Fruit fly (Drosophila melanogaster) whole organism, pupa: ENCODE measurements around the gene CG17544.

Experiments used
- CG10348 ChIP-seq: fragments of 200-800 bp; sonication (Bioruptor generic); IDR thresholded peaks from 2 replicates; pipeline ENCODE4 v1.3.6; 2022; ENCODE audit warnings: missing biosample characterization, missing genetic modification characterization
- CG12605 ChIP-seq: fragments of 200-800 bp; sonication (Bioruptor generic); IDR thresholded peaks from 2 replicates; pipeline ENCODE4 v1.3.6; 2022; ENCODE audit warnings: missing biosample characterization, missing genetic modification characterization
- CG13204 ChIP-seq: fragments of 200-800 bp; sonication (Bioruptor generic); optimal IDR thresholded peaks from 2 replicates; lab custom pipeline; 2018; ENCODE audit warnings: missing biosample characterization, mild to moderate bottlenecking, missing genetic modification characterization, moderate library complexity
- CG14655 ChIP-seq: fragments of 200-800 bp; sonication (Bioruptor generic); optimal IDR thresholded peaks from 3 replicates; lab custom pipeline; 2017; ENCODE audit warnings: mild to moderate bottlenecking, missing biosample characterization, missing genetic modification reagents, missing genetic modification characterization
- CG15710 ChIP-seq: fragments of 200-800 bp; sonication (Bioruptor generic); optimal IDR thresholded peaks from 2 replicates; lab custom pipeline; 2018; ENCODE audit warnings: missing biosample characterization, mild to moderate bottlenecking, missing genetic modification characterization, moderate library complexity
- CG17806 ChIP-seq: fragments of 200-800 bp; sonication (Bioruptor generic); optimal IDR thresholded peaks from 2 replicates; lab custom pipeline; 2018; ENCODE audit warnings: missing biosample characterization, mild to moderate bottlenecking, missing genetic modification characterization, moderate library complexity
- CG32121 ChIP-seq: fragments of 200-800 bp; sonication (Bioruptor generic); IDR thresholded peaks from 2 replicates; pipeline ENCODE4 v1.3.6; 2022; ENCODE audit warnings: missing biosample characterization, missing genetic modification characterization
- CG34367 ChIP-seq: fragments of 200-800 bp; sonication (Bioruptor generic); optimal IDR thresholded peaks from 2 replicates; lab custom pipeline; 2018; ENCODE audit warnings: missing biosample characterization, mild to moderate bottlenecking, missing genetic modification characterization
- CG4496 ChIP-seq: fragments of 200-800 bp; sonication (Bioruptor generic); IDR thresholded peaks from 3 replicates; pipeline ENCODE4 v1.3.6; 2022; ENCODE audit warnings: missing biosample characterization, missing genetic modification characterization
- CG8159 ChIP-seq: fragments of 200-800 bp; sonication (Bioruptor generic); optimal IDR thresholded peaks from 3 replicates; lab custom pipeline; 2018; ENCODE audit warnings: missing biosample characterization, mild to moderate bottlenecking, missing genetic modification characterization, moderate library complexity
- CG8301 ChIP-seq: fragments of 200-800 bp; sonication (Bioruptor generic); optimal IDR thresholded peaks from 2 replicates; lab custom pipeline; 2018; ENCODE audit warnings: missing biosample characterization, mild to moderate bottlenecking, missing genetic modification characterization
- CG9948 ChIP-seq: fragments of 200-800 bp; sonication (Bioruptor generic); optimal IDR thresholded peaks from 2 replicates; lab custom pipeline; 2018; ENCODE audit warnings: missing biosample characterization, mild to moderate bottlenecking, missing genetic modification characterization, moderate library complexity
- D1 ChIP-seq: fragments of 200-800 bp; sonication (Bioruptor generic); optimal IDR thresholded peaks from 2 replicates; lab custom pipeline; 2018; ENCODE audit warnings: missing biosample characterization, mild to moderate bottlenecking, missing genetic modification characterization, moderate library complexity
- EcR ChIP-seq: fragments of 200-800 bp; sonication (Bioruptor generic); optimal IDR thresholded peaks from 3 replicates; lab custom pipeline; 2019; ENCODE audit warnings: missing biosample characterization, missing genetic modification characterization, mild to moderate bottlenecking, moderate library complexity, missing genetic modification reagents
- Ets98B ChIP-seq: fragments of 200-800 bp; sonication (Bioruptor generic); IDR thresholded peaks from 2 replicates; pipeline ENCODE4 v1.3.6; 2022; ENCODE audit warnings: missing biosample characterization, missing genetic modification characterization
- Pif1A ChIP-seq: fragments of 200-800 bp; sonication (Bioruptor generic); optimal IDR thresholded peaks from 3 replicates; lab custom pipeline; 2016; ENCODE audit warnings: missing biosample characterization, missing genetic modification characterization
- Pif1B ChIP-seq: fragments of 200-800 bp; sonication (Bioruptor generic); optimal IDR thresholded peaks from 3 replicates; lab custom pipeline; 2016; ENCODE audit warnings: missing biosample characterization, missing genetic modification characterization
- Snoo ChIP-seq: fragments of 200-800 bp; sonication (Bioruptor generic); optimal IDR thresholded peaks from 3 replicates; lab custom pipeline; 2017; ENCODE audit warnings: missing biosample characterization, mild to moderate bottlenecking, missing genetic modification characterization, inconsistent platforms
- fd96Ca ChIP-seq: fragments of 200-800 bp; sonication (Bioruptor generic); IDR thresholded peaks from 3 replicates; pipeline ENCODE4 v1.3.6; 2022; ENCODE audit warnings: missing biosample characterization, missing genetic modification characterization
- gl ChIP-seq: fragments of 200-800 bp; sonication (Bioruptor generic); optimal IDR thresholded peaks from 2 replicates; lab custom pipeline; 2018; ENCODE audit warnings: missing biosample characterization, mild to moderate bottlenecking, missing genetic modification characterization
- rn ChIP-seq: fragments of 200-800 bp; sonication (Bioruptor generic); IDR thresholded peaks from 2 replicates; pipeline ENCODE4 v1.3.6; 2022; ENCODE audit warnings: missing biosample characterization, missing genetic modification characterization

CG17544 gene

DNA sequence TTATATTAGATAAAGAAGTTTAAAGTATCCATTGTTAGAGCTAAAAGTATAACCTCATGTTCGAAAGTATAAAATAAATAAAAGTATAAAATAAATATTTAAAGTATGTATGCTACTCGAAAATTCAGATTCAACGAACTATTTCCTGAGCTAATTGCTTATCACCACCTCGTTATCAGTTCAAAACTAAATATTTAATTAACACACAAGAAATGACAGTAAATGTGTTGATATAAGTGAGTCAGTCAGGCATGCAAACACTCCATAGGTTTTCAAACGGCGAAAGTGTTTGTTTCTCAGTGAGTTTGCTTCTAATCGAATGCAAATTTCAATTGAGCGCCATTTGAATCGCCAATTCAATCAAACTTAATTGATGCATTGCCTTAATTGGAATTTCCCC is 36.0 kb upstream of the CG17544 start:
- peak; percentile 14 for TF ChIP-seq Pif1B (GFP tag; lab: Kevin White, UChicago)
- TF ChIP-seq CG10348 (GFP tag; lab: Robert Waterston, UW) = no peak
- TF ChIP-seq CG4496 (GFP tag; lab: Robert Waterston, UW) = 0 out of 3 replicates have a peak, but pooled peaks have one; percentile 16

DNA sequence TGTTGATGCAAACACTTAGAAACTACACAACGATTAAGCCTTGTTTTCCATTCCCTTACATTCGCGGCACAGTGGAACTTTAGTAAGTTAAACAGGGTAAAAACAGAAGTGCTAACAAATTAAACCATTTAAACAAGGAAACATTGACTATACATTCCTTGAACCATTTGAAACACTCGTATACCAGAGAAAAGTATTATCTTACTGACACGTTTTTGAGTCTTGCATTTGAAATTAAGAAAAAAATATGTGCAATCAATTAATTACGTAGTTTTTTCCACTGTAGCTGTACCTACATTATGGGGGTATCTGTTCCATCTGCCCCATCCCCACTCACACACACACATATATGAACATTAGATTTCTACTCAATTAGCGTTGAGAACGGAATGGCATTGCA is 35.0 kb upstream of the CG17544 start:
- no peak for TF ChIP-seq gl (tag; lab: Kevin White, UChicago)
- TF ChIP-seq Ets98B (GFP tag; lab: Robert Waterston, UW) = no peak
- TF ChIP-seq CG17806 = no peak
- no peak for TF ChIP-seq EcR (GFP tag; lab: Kevin White, UChicago)
- no peak for TF ChIP-seq CG12605 (GFP tag; lab: Robert Waterston, UW)
- TF ChIP-seq CG4496 (GFP tag; lab: Robert Waterston, UW) = no peak; the same call in 2 of the 3 replicates
- TF ChIP-seq CG14655 (GFP tag; lab: Kevin White, UChicago) = no peak
- peak; percentile 20 for TF ChIP-seq CG8301 (tag; lab: Kevin White, UChicago)
- 0 out of 2 replicates have a peak, but pooled peaks have one; percentile 23 for TF ChIP-seq CG32121 (GFP tag; lab: Robert Waterston, UW)
- no peak for TF ChIP-seq CG15710 (tag; lab: Kevin White, UChicago)
- TF ChIP-seq CG34367 (tag; lab: Kevin White, UChicago) = no peak
- TF ChIP-seq CG8159 = no peak
- TF ChIP-seq CG9948 (tag; lab: Kevin White, UChicago) = no peak
- peak; percentile 19 for TF ChIP-seq Pif1A
- no peak for TF ChIP-seq Snoo
- TF ChIP-seq CG13204 (GFP tag; lab: Kevin White, UChicago) = no peak
- TF ChIP-seq, all 21 proteins: peak for 3

DNA sequence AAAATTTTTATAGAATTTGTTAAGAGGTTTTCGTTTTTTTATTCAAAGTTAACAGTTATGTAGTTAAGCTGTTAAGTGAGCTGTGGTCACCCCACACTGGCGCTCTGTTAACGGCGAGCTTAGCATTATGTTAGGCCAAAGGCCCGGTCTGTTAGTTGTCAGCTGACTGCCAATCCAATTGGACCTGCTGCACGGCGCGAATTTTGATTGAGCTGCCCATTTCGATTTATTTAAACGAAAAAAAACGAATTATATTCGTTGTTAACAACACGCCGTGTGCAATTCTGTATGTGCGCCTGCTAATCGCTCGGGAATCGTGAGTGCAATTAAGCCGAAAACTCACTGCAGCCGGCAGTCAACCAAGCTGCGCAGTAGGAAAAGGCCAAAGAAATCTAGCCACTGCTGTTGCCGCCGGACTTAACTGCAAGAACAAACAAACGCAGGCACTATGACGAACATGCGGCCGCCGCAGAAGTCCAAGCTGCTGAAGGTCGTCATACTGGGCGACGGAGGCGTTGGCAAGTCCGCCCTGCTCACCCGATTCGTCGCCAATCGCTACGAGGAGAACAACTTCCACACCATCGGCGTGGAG is 34.2 kb upstream of the CG17544 start, which contains the start of gene Rab9:
TSS of gene Rab9 (plus strand) at position 151 of the 592 bp plus-strand sequence.
- no peak for TF ChIP-seq CG8301 (tag; lab: Kevin White, UChicago)
- peak; percentile 6; the same call in 1 of the 3 replicates for TF ChIP-seq CG4496 (GFP tag; lab: Robert Waterston, UW)
- TF ChIP-seq CG17806 = no peak
- TF ChIP-seq, all 21 proteins: peak for 1

DNA sequence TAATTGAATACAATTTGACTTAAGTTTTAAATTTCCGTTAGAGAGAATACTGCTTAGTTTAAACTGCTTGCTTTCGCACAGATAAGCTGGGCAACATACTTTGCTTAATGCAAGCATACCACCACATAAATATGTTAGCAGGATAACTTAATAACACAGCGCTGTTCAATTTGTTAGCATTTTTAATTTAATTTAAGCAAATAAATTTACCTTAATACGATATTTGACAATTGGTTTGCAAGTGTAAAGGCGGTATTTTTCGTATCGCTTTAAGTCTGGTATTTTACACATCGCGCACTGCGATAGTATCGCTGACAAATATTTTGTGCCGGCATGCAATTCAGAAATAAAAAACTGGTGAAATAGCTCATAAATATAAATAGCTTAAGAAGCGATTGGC is 32.0 kb upstream of the CG17544 start, which contains the start of gene RtcB:
TSS of gene RtcB (plus strand) at position 301 of the 400 bp plus-strand sequence.
- no peak for TF ChIP-seq CG8301 (tag; lab: Kevin White, UChicago)
- TF ChIP-seq CG10348 (GFP tag; lab: Robert Waterston, UW) = no peak
- no peak for TF ChIP-seq CG34367 (tag; lab: Kevin White, UChicago)

DNA sequence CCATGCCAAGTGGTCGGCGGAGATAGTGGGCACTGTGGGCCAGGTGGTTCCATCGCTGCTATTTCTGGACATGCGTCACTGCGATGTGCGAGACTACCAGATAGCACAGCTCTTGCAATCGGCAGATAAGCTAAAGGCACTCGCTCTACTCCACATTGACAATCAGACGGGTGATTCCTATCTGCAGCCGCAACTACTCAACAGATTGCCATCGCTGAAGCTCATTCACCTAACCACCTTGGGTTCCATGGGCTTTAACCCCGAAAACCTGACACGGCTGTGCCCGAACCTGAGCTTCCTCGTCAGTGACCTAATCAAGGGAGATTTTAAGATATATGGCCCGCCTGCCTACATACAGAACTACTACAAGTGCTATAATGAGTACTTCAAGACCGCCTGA is 31.4 kb upstream of the CG17544 start:
- TF ChIP-seq EcR (GFP tag; lab: Kevin White, UChicago) (peak; percentile 81), D1 (tag; lab: Kevin White, UChicago) (no peak), fd96Ca (GFP tag; lab: Robert Waterston, UW) (peak; percentile 6; the same call in 1 of the 3 replicates), Ets98B (GFP tag; lab: Robert Waterston, UW) (no peak), CG17806 (no peak), rn (GFP tag; lab: Robert Waterston, UW) (no peak), CG34367 (tag; lab: Kevin White, UChicago) (no peak)

DNA sequence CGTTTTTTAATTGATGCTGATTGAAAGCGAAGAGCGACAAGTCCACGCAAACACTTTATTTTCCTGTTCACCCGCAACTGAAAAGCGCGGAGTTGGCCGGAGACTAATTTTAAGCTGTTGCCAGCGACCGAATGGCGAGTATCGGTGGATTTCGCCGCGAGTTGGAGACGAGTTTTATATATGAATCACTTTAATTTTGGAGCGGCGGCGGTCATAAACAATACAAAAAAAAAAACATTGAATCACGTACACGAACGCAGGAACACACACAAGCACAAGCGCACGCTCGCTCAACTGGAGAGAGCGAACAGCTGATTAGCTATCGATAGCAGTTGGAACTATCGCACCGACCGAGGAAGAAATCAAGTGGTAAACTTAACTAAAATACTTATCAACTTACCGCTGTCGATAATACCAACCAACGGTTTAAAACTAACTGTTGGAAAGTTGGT is 28.1 kb upstream of the CG17544 start, which contains the start of gene Pax:
TSS of gene Pax (minus strand) at position 267 of the 452 bp plus-strand sequence.
- TF ChIP-seq Pif1B (GFP tag; lab: Kevin White, UChicago) = peak; percentile 2
- TF ChIP-seq Pif1A = peak; percentile 2
- no peak; the same call in 1 of the 2 replicates for TF ChIP-seq CG32121 (GFP tag; lab: Robert Waterston, UW)
- TF ChIP-seq CG14655 (GFP tag; lab: Kevin White, UChicago) = no peak
- peak; percentile 62; the same call in 2 of the 3 replicates for TF ChIP-seq CG4496 (GFP tag; lab: Robert Waterston, UW)
- no peak for TF ChIP-seq CG10348 (GFP tag; lab: Robert Waterston, UW)
- TF ChIP-seq rn (GFP tag; lab: Robert Waterston, UW) = no peak
- TF ChIP-seq gl (tag; lab: Kevin White, UChicago) = peak; percentile 62
- no peak for TF ChIP-seq CG34367 (tag; lab: Kevin White, UChicago)
- no peak for TF ChIP-seq D1 (tag; lab: Kevin White, UChicago)
- peak; percentile 23 for TF ChIP-seq EcR (GFP tag; lab: Kevin White, UChicago)
- TF ChIP-seq fd96Ca (GFP tag; lab: Robert Waterston, UW) = no peak
- peak; percentile 49; the same call in 1 of the 2 replicates for TF ChIP-seq Ets98B (GFP tag; lab: Robert Waterston, UW)
- TF ChIP-seq CG12605 (GFP tag; lab: Robert Waterston, UW) = peak; percentile 57; the same call in 1 of the 2 replicates
- peak; percentile 26 for TF ChIP-seq Snoo
- TF ChIP-seq CG8301 (tag; lab: Kevin White, UChicago) = no peak
- no peak for TF ChIP-seq CG9948 (tag; lab: Kevin White, UChicago)
- peak; percentile 52 for TF ChIP-seq CG13204 (GFP tag; lab: Kevin White, UChicago)
- TF ChIP-seq CG15710 (tag; lab: Kevin White, UChicago) = peak; percentile 9
- no peak for TF ChIP-seq CG8159
- TF ChIP-seq CG17806 = no peak
